Worm (Caenorhabditis elegans): ENCODE measurements around the gene cku-80.

- TF ChIP-seq unc-62 (GFP tag; optimal IDR thresholded peaks at IDR 0.05): no peak
- TF ChIP-seq unc-39 (tag; optimal IDR thresholded peaks at IDR 0.05): no peak
- TF ChIP-seq lin-13 (tag; optimal IDR thresholded peaks at IDR 0.05): no peak
Measured at ce11 chrIII:4441781-4442180, 22.1 kb downstream of the cku-80 start, which contains the start of gene nex-3.

Data from whole organism, mixed stage, embryonic.